Fruit fly (Drosophila melanogaster) whole organism, embryonic: ENCODE data around the gene Cad99C.

Source experiments
- Atf3 ChIP-seq: fragments of 200-800 bp; sonication (Bioruptor generic); optimal IDR thresholded peaks from 3 replicates; lab custom pipeline; 2016; ENCODE audit warnings: missing biosample characterization, missing genetic modification characterization
- B-H2 ChIP-seq: fragments of 200-800 bp; sonication (Bioruptor generic); optimal IDR thresholded peaks from 2 replicates; lab custom pipeline; 2018; ENCODE audit warnings: missing biosample characterization, mild to moderate bottlenecking, missing genetic modification characterization
- Blimp-1 ChIP-seq: fragments of 200-800 bp; sonication (Bioruptor generic); optimal IDR thresholded peaks from 3 replicates; lab custom pipeline; 2018; ENCODE audit warnings: missing biosample characterization, missing genetic modification characterization, mild to moderate bottlenecking, moderate library complexity, missing genetic modification reagents
- CG13624 ChIP-seq: fragments of 200-800 bp; sonication (Bioruptor generic); optimal IDR thresholded peaks from 2 replicates; lab custom pipeline; 2016; ENCODE audit warnings: missing biosample characterization, missing genetic modification characterization
- CG14441 ChIP-seq: fragments of 200-800 bp; sonication (Bioruptor generic); IDR thresholded peaks from 2 replicates; pipeline ENCODE4 v1.3.6; 2022; ENCODE audit warnings: missing biosample characterization, missing genetic modification characterization
- CG17186 ChIP-seq: fragments of 200-800 bp; sonication (Bioruptor generic); optimal IDR thresholded peaks from 3 replicates; lab custom pipeline; 2017; ENCODE audit warnings: missing biosample characterization, missing genetic modification reagents, missing genetic modification characterization
- CG17361 ChIP-seq: fragments of 200-800 bp; sonication (Bioruptor generic); IDR thresholded peaks from 3 replicates; pipeline ENCODE4 v1.3.6; 2022; ENCODE audit warnings: missing biosample characterization, missing genetic modification characterization
- CG17912 ChIP-seq: fragments of 200-800 bp; sonication (Bioruptor generic); optimal IDR thresholded peaks from 2 replicates; lab custom pipeline; 2018; ENCODE audit warnings: missing biosample characterization, mild to moderate bottlenecking, missing genetic modification characterization
- CG2116 ChIP-seq: fragments of 200-800 bp; sonication (Bioruptor generic); optimal IDR thresholded peaks from 3 replicates; lab custom pipeline; 2018; ENCODE audit warnings: missing biosample characterization, mild to moderate bottlenecking, missing genetic modification characterization
- CG3281 ChIP-seq: fragments of 200-800 bp; sonication (Bioruptor generic); optimal IDR thresholded peaks from 3 replicates; lab custom pipeline; 2017; ENCODE audit warnings: missing biosample characterization, mild to moderate bottlenecking, missing genetic modification characterization
- CG34224 ChIP-seq: fragments of 200-800 bp; sonication (Bioruptor generic); IDR thresholded peaks from 3 replicates; pipeline ENCODE4 v1.3.6; 2022; ENCODE audit warnings: missing biosample characterization, missing genetic modification characterization; ENCODE audit not compliant: partially characterized antibody
- CG3847 ChIP-seq: fragments of 200-800 bp; sonication (Bioruptor generic); IDR thresholded peaks from 2 replicates; pipeline ENCODE4 v1.3.6; 2022; ENCODE audit warnings: missing biosample characterization, missing genetic modification characterization
- CG42726 ChIP-seq: fragments of 200-800 bp; sonication (Bioruptor generic); IDR thresholded peaks from 2 replicates; pipeline ENCODE4 v1.3.6; 2022; ENCODE audit warnings: missing biosample characterization, missing genetic modification characterization; ENCODE audit not compliant: partially characterized antibody
- CG6272 ChIP-seq: fragments of 200-800 bp; sonication (Bioruptor generic); IDR thresholded peaks from 2 replicates; pipeline ENCODE4 v1.3.6; 2022; ENCODE audit warnings: missing biosample characterization, missing genetic modification characterization
- CG6689 ChIP-seq: fragments of 200-800 bp; sonication (Bioruptor generic); IDR thresholded peaks from 2 replicates; pipeline ENCODE4 v1.3.6; 2022; ENCODE audit warnings: missing biosample characterization, missing genetic modification characterization
- CG6791 ChIP-seq: fragments of 200-800 bp; sonication (Bioruptor generic); IDR thresholded peaks from 3 replicates; pipeline ENCODE4 v1.3.6; 2022; ENCODE audit warnings: missing biosample characterization, missing genetic modification characterization; ENCODE audit not compliant: partially characterized antibody
- CG7271 ChIP-seq: fragments of 200-800 bp; sonication (Bioruptor generic); optimal IDR thresholded peaks from 2 replicates; lab custom pipeline; 2018; ENCODE audit warnings: missing biosample characterization, mild to moderate bottlenecking, missing genetic modification characterization, moderate library complexity
- CG7963 ChIP-seq: fragments of 200-800 bp; sonication (Bioruptor generic); IDR thresholded peaks from 3 replicates; pipeline ENCODE4 v1.3.6; 2022; ENCODE audit warnings: missing biosample characterization, missing genetic modification characterization; ENCODE audit not compliant: partially characterized antibody
- CG9727 ChIP-seq: fragments of 200-800 bp; sonication (Bioruptor generic); optimal IDR thresholded peaks from 3 replicates; lab custom pipeline; 2017; ENCODE audit warnings: missing biosample characterization, mild to moderate bottlenecking, missing genetic modification characterization
- CG9932 ChIP-seq: fragments of 200-800 bp; sonication (Bioruptor generic); IDR thresholded peaks from 2 replicates; pipeline ENCODE4 v1.3.6; 2022; ENCODE audit warnings: missing biosample characterization, missing genetic modification characterization
- CrebB ChIP-seq: fragments of 200-800 bp; sonication (Bioruptor generic); optimal IDR thresholded peaks from 3 replicates; lab custom pipeline; 2018; ENCODE audit warnings: missing biosample characterization, mild to moderate bottlenecking, missing genetic modification characterization
- Dref ChIP-seq: fragments of 200-800 bp; sonication (Bioruptor generic); IDR thresholded peaks from 2 replicates; pipeline ENCODE4 v1.3.6; 2022; ENCODE audit warnings: missing biosample characterization, missing genetic modification characterization
- Eip74EF ChIP-seq, 2 experiments: fragments of 200-800 bp in 1 of 2; fragments of >200 bp in 1 of 2; sonication (Bioruptor generic) in 1 of 2; optimal IDR thresholded peaks; 2 replicates each; lab custom pipeline; 2017 to 2019; ENCODE audit warnings: missing biosample characterization in 2 of 2, missing genetic modification characterization in 2 of 2, mild to moderate bottlenecking in 1 of 2, moderate library complexity in 1 of 2
- Fer2 ChIP-seq: fragments of 200-800 bp; sonication (Bioruptor generic); optimal IDR thresholded peaks from 2 replicates; lab custom pipeline; 2018; ENCODE audit warnings: missing biosample characterization, mild to moderate bottlenecking, missing genetic modification characterization, moderate library complexity
- HmgZ ChIP-seq: fragments of 200-800 bp; sonication (Bioruptor generic); optimal IDR thresholded peaks from 2 replicates; lab custom pipeline; 2018; ENCODE audit warnings: missing biosample characterization, mild to moderate bottlenecking, missing genetic modification characterization
- Hr3 ChIP-seq: fragments of 200-800 bp; sonication (Bioruptor generic); optimal IDR thresholded peaks from 3 replicates; lab custom pipeline; 2016; ENCODE audit warnings: missing biosample characterization, missing genetic modification characterization
- PHDP ChIP-seq: fragments of 200-800 bp; sonication (Bioruptor generic); optimal IDR thresholded peaks from 3 replicates; lab custom pipeline; 2018; ENCODE audit warnings: missing biosample characterization, mild to moderate bottlenecking, missing genetic modification characterization, moderate library complexity
- Spps ChIP-seq: fragments of 200-800 bp; sonication (Bioruptor generic); optimal IDR thresholded peaks from 2 replicates; lab custom pipeline; 2018; ENCODE audit warnings: missing biosample characterization, mild to moderate bottlenecking, missing genetic modification characterization
- Sry-β ChIP-seq: fragments of 200-800 bp; sonication (Bioruptor generic); optimal IDR thresholded peaks from 2 replicates; lab custom pipeline; 2018; ENCODE audit warnings: missing biosample characterization, mild to moderate bottlenecking, missing genetic modification characterization, moderate library complexity
- Ssrp ChIP-seq: fragments of 200-800 bp; sonication (Bioruptor generic); optimal IDR thresholded peaks from 2 replicates; lab custom pipeline; 2018; ENCODE audit warnings: missing biosample characterization, mild to moderate bottlenecking, missing genetic modification characterization, moderate library complexity
- bab2 ChIP-seq: fragments of 200-800 bp; sonication (Bioruptor generic); optimal IDR thresholded peaks from 2 replicates; lab custom pipeline; 2016; ENCODE audit warnings: missing biosample characterization, missing genetic modification characterization
- bsh ChIP-seq, 2 experiments: fragments of 200-800 bp; sonication (Bioruptor generic); optimal IDR thresholded peaks; 2 replicates each; lab custom pipeline; 2017 to 2018; ENCODE audit warnings: mild to moderate bottlenecking in 2 of 2, missing biosample characterization in 2 of 2, missing genetic modification characterization in 2 of 2, moderate library complexity in 1 of 2
- chif ChIP-seq, 2 experiments: fragments of 200-800 bp; sonication (Bioruptor generic); optimal IDR thresholded peaks; 3 replicates each; lab custom pipeline; 2016; ENCODE audit warnings: missing biosample characterization in 2 of 2, missing genetic modification characterization in 2 of 2
- fd3F ChIP-seq: fragments of 200-800 bp; sonication (Bioruptor generic); optimal IDR thresholded peaks from 2 replicates; lab custom pipeline; 2018; ENCODE audit warnings: missing biosample characterization, mild to moderate bottlenecking, missing genetic modification characterization, moderate library complexity
- hbn ChIP-seq: fragments of 200-800 bp; sonication (Bioruptor generic); IDR thresholded peaks from 2 replicates; pipeline ENCODE4 v1.3.6; 2022; ENCODE audit warnings: missing biosample characterization, missing genetic modification characterization; ENCODE audit not compliant: partially characterized antibody
- lov ChIP-seq, 2 experiments: fragments of 200-800 bp in 1 of 2; fragments of >200 bp in 1 of 2; sonication (Bioruptor generic) in 1 of 2; IDR thresholded peaks in 1 of 2; optimal IDR thresholded peaks in 1 of 2; 2 replicates in 1 of 2; 3 replicates in 1 of 2; pipeline versions ENCODE4 v1.3.6 to Lab custom; 2017 to 2022; ENCODE audit warnings: missing biosample characterization in 1 of 2, missing genetic modification characterization in 1 of 2
- odd ChIP-seq: fragments of 200-800 bp; sonication (Bioruptor generic); optimal IDR thresholded peaks from 2 replicates; lab custom pipeline; 2017; ENCODE audit warnings: missing biosample characterization, mild to moderate bottlenecking, missing genetic modification characterization
- pan ChIP-seq, 4 experiments: fragments of >200 bp in 3 of 4; fragments of 200-800 bp in 1 of 4; sonication (Bioruptor generic) in 1 of 4; optimal IDR thresholded peaks in 3 of 4; IDR thresholded peaks in 1 of 4; 2 replicates each; pipeline versions ENCODE4 v1.3.6 to Lab custom; 2017 to 2022; ENCODE audit warnings: missing biosample characterization in 2 of 4, missing genetic modification characterization in 2 of 4, mixed read lengths in 1 of 4
- pb ChIP-seq: fragments of 200-800 bp; sonication (Bioruptor generic); optimal IDR thresholded peaks from 3 replicates; lab custom pipeline; 2016; ENCODE audit warnings: missing biosample characterization, missing genetic modification characterization
- pho ChIP-seq: fragments of 200-800 bp; sonication (Bioruptor generic); optimal IDR thresholded peaks from 2 replicates; lab custom pipeline; 2016; ENCODE audit warnings: missing biosample characterization, missing genetic modification characterization
- rib ChIP-seq: fragments of 200-800 bp; sonication (Bioruptor generic); IDR thresholded peaks from 2 replicates; pipeline ENCODE4 v1.3.6; 2022; ENCODE audit warnings: missing biosample characterization, missing genetic modification characterization
- row ChIP-seq: fragments of 200-800 bp; sonication (Bioruptor generic); IDR thresholded peaks from 3 replicates; pipeline ENCODE4 v1.3.6; 2022; ENCODE audit warnings: missing biosample characterization, missing genetic modification characterization
- sens-2 ChIP-seq: fragments of 200-800 bp; sonication (Bioruptor generic); IDR thresholded peaks from 2 replicates; pipeline ENCODE4 v1.3.6; 2022; ENCODE audit warnings: missing biosample characterization, missing genetic modification characterization
- slp2 ChIP-seq: fragments of 200-800 bp; sonication (Bioruptor generic); optimal IDR thresholded peaks from 2 replicates; lab custom pipeline; 2016; ENCODE audit warnings: missing biosample characterization, missing genetic modification characterization
- wek ChIP-seq: fragments of 200-800 bp; sonication (Bioruptor generic); optimal IDR thresholded peaks from 3 replicates; lab custom pipeline; 2018; ENCODE audit warnings: missing biosample characterization, mild to moderate bottlenecking, missing genetic modification characterization, moderate library complexity

Cad99C gene

DNA sequence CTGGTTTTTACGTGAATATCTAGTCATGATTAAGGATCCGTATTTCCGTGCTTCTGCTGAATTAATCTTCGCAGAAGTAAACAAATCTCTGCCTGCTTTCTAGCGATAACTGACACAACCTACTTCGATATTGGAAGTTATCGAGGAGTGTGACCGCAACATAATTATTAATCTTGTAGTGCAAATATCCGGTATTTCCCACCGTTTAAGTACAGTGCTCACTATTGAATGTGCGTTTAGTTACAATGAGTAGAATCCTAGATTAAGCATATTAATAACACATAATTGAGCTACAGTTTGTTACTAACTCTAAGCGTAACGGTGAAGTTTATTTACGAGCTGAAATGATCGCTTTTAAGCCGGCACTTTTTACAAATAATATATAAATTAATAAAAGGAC, 18.3 kb downstream of the Cad99C start (continued):
- TF ChIP-seq lov (optimal IDR thresholded peaks at IDR 0.05; lab: Kevin White, UChicago) (no peak), lov (GFP tag; IDR thresholded peaks at IDR 0.05; lab: Robert Waterston, UW) (no peak), wek (GFP tag; lab: Kevin White, UChicago) (peak; percentile 34), sens-2 (peak; percentile 38; the same call in 1 of the 2 replicates), CG14441 (GFP tag; lab: Robert Waterston, UW) (peak; percentile 61), fd3F (GFP tag; lab: Kevin White, UChicago) (peak; percentile 31), CG34224 (peak; percentile 58), bsh (GFP tag; optimal IDR thresholded peaks at IDR 0.05; lab: Kevin White, UChicago) (peak in 1 of 2 experiments; percentile 24), HmgZ (tag; lab: Kevin White, UChicago) (peak; percentile 72), pan (optimal IDR thresholded peaks at IDR 0.05; lab: Kevin White, UChicago) (no peak), pan (GFP tag; optimal IDR thresholded peaks at IDR 0.05 in 1 of 2, IDR thresholded peaks at IDR 0.05 in 1 of 2) (peak in 1 of 2 experiments; percentile 65), CG17361 (GFP tag; lab: Robert Waterston, UW) (peak; percentile 52; the same call in 1 of the 3 replicates), PHDP (tag; lab: Kevin White, UChicago) (peak; percentile 54), row (GFP tag; lab: Robert Waterston, UW) (peak; percentile 83), CG3847 (GFP tag; lab: Robert Waterston, UW) (peak; percentile 49; the same call in 1 of the 2 replicates), Spps (tag; lab: Kevin White, UChicago) (peak; percentile 5), Ssrp (tag; lab: Kevin White, UChicago) (peak; percentile 35), pho (GFP tag; lab: Kevin White, UChicago) (peak; percentile 42), CG9932 (GFP tag; lab: Robert Waterston, UW) (peak; percentile 59), Fer2 (tag; lab: Kevin White, UChicago) (no peak), CG17186 (GFP tag; lab: Kevin White, UChicago) (peak; percentile 62), rib (GFP tag; lab: Robert Waterston, UW) (0 out of 2 replicates have a peak, but pooled peaks have one; percentile 14), CG42726 (GFP tag; lab: Robert Waterston, UW) (no peak), Blimp-1 (GFP tag; lab: Kevin White, UChicago) (peak; percentile 3), CG7271 (tag; lab: Kevin White, UChicago) (peak; percentile 45), CG6689 (GFP tag; lab: Robert Waterston, UW) (no peak)

DNA sequence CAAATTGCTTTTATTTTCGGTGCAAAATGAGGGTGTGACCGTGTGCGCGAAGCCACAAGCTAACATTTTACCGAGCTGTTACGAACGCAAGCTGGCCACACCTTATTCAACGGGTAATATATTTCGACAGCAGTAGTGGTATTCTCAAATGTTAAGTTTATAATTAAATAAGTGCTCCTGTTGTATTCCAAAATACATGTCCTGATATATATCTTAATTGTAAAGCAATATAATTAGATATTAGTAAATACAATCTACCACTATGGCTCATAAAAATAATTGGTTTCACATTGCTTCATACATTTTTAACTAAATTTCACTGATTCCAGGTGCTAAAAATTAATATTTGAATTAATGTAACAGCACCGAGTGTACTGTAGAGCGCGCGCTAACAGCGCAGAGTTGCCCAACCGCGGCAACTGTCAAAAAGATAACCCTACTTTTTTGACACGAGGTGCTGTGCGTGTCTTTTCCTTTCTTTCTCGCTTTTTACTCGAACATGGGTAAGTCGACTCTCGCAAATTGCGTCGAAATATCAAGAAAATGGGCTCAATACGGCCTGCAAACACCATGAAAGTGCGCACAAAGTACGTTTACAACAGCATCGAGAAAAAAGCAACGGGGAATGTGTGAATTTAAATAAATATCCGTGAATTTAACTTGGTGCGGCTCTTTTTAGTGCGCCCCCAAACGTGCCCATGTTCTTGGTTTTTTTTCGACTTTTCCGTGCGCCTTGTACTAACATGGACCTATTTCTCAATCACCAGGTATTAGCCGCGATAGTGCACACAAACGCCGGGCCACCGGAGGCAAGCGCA, 20.2 kb downstream of the Cad99C start, which contains the start of the genes CG15514 and RpS8:
CG15514 (minus strand) TSS at position 63 of the 818 bp plus-strand sequence.
RpS8 (plus strand) TSS at position 151 of the 818 bp plus-strand sequence.
- peak; percentile 46; the same call in 1 of the 2 replicates for TF ChIP-seq CG3847 (GFP tag; lab: Robert Waterston, UW)
- TF ChIP-seq Ssrp (tag; lab: Kevin White, UChicago): peak; percentile 30
- TF ChIP-seq pb (GFP tag; lab: Kevin White, UChicago): no peak
- TF ChIP-seq CG6791 (GFP tag; lab: Robert Waterston, UW): no peak
- no peak for TF ChIP-seq CrebB (tag; lab: Kevin White, UChicago)
- no peak for TF ChIP-seq CG7963 (GFP tag; lab: Robert Waterston, UW)
- no peak for TF ChIP-seq Atf3 (GFP tag; lab: Kevin White, UChicago)
- TF ChIP-seq Hr3: peak; percentile 36
- TF ChIP-seq CG3281: peak; percentile 57
- no peak for TF ChIP-seq CG6272
- no peak for TF ChIP-seq hbn (GFP tag; lab: Robert Waterston, UW)
- peak; percentile 63 for TF ChIP-seq CG17912 (GFP tag; lab: Kevin White, UChicago)
- TF ChIP-seq CG2116 (GFP tag; lab: Kevin White, UChicago): peak; percentile 71
- peak; percentile 55 for TF ChIP-seq CG9727 (GFP tag; lab: Kevin White, UChicago)
- peak; percentile 13 for TF ChIP-seq bab2
- TF ChIP-seq B-H2 (GFP tag; lab: Kevin White, UChicago): peak; percentile 73
- TF ChIP-seq sens-2: no peak
- no peak for TF ChIP-seq odd (GFP tag; lab: Kevin White, UChicago)
- TF ChIP-seq Sry-β (GFP tag; lab: Kevin White, UChicago): no peak
- TF ChIP-seq slp2 (GFP tag; lab: Kevin White, UChicago): peak; percentile 19
- TF ChIP-seq Dref: no peak
- peak; percentile 28 for TF ChIP-seq CG13624 (GFP tag; lab: Kevin White, UChicago)
- no peak for TF ChIP-seq Eip74EF (GFP tag; optimal IDR thresholded peaks at IDR 0.05; lab: Kevin White, UChicago)
- TF ChIP-seq chif (GFP tag; optimal IDR thresholded peaks at IDR 0.05; lab: Kevin White, UChicago): no peak
